Worm (Caenorhabditis elegans) whole organism, young adult: ENCODE data around the gene C13F10.1.

Source experiments
- B0019.2 ChIP-seq: fragments of 200-800 bp; sonication (Bioruptor generic); conservative IDR thresholded peaks from 2 replicates; pipeline ENCODE4 v1.3.6; 2022; ENCODE audit warnings: missing genetic modification reagents, missing genetic modification characterization, missing compliant biosample characterization
- K11D2.4 ChIP-seq: fragments of 200-800 bp; sonication (Bioruptor generic); IDR thresholded peaks from 2 replicates; pipeline ENCODE4 v1.3.6; 2022; ENCODE audit warnings: missing genetic modification reagents, missing genetic modification characterization, missing compliant biosample characterization
- K12H6.12 ChIP-seq: fragments of 200-800 bp; sonication (Bioruptor generic); optimal IDR thresholded peaks from 2 replicates; lab custom pipeline; 2018; ENCODE audit warnings: mild to moderate bottlenecking, missing genetic modification characterization, missing compliant biosample characterization
- Y56A3A.18 ChIP-seq: fragments of 200-800 bp; sonication (Bioruptor generic); IDR thresholded peaks from 2 replicates; pipeline ENCODE4 v1.3.6; 2022; ENCODE audit warnings: missing genetic modification reagents, missing genetic modification characterization, missing compliant biosample characterization
- Y79H2A.3 ChIP-seq: fragments of 200-800 bp; sonication (Bioruptor generic); conservative IDR thresholded peaks from 2 replicates; pipeline ENCODE4 v1.3.6; 2022; ENCODE audit warnings: missing genetic modification reagents, missing genetic modification characterization, missing compliant biosample characterization
- ama-1 ChIP-seq, 3 experiments: fragments of 150-350 bp in 1 of 3; sonication (generic microtip) in 2 of 3; optimal IDR thresholded peaks; 2 replicates each; lab custom pipeline; 2014 to 2018; ENCODE audit warnings: missing biosample characterization in 2 of 3, missing genetic modification characterization in 2 of 3, missing genetic modification reagents in 2 of 3
- aptf-2 ChIP-seq: fragments of 200-800 bp; sonication (Bioruptor generic); conservative IDR thresholded peaks from 2 replicates; pipeline ENCODE4 v1.3.6; 2022; ENCODE audit warnings: missing genetic modification reagents, missing genetic modification characterization, missing compliant biosample characterization
- atf-7 ChIP-seq: sonication (generic microtip); optimal IDR thresholded peaks from 2 replicates; lab custom pipeline; 2017; ENCODE audit warnings: mild to moderate bottlenecking, missing genetic modification characterization, missing compliant biosample characterization
- cebp-1 ChIP-seq, 2 experiments: fragments of 200-800 bp in 1 of 2; sonication (Bioruptor generic) in 1 of 2; sonication (generic microtip) in 1 of 2; IDR thresholded peaks in 1 of 2; optimal IDR thresholded peaks in 1 of 2; 2 replicates each; pipeline versions ENCODE4 v1.3.6 to Lab custom; 2017 to 2022; ENCODE audit warnings: missing compliant biosample characterization in 2 of 2, missing genetic modification characterization in 2 of 2, mild to moderate bottlenecking in 1 of 2, missing genetic modification reagents in 1 of 2, moderate library complexity in 1 of 2
- ceh-100 ChIP-seq: fragments of 200-800 bp; sonication (Bioruptor generic); IDR thresholded peaks from 2 replicates; pipeline ENCODE4 v1.3.6; 2022; ENCODE audit warnings: missing genetic modification reagents, missing genetic modification characterization, missing compliant biosample characterization
- ceh-40 ChIP-seq: fragments of 200-800 bp; sonication (Bioruptor generic); IDR thresholded peaks from 2 replicates; pipeline ENCODE4 v1.3.6; 2022; ENCODE audit warnings: missing genetic modification characterization, missing compliant biosample characterization
- dpl-1 ChIP-seq: fragments of 150-350 bp; optimal IDR thresholded peaks from 2 replicates; lab custom pipeline; 2014; ENCODE audit warnings: missing biosample characterization, missing genetic modification reagents, missing genetic modification characterization
- egl-18 ChIP-seq: fragments of 200-800 bp; sonication (Bioruptor generic); IDR thresholded peaks from 2 replicates; pipeline ENCODE4 v1.3.6; 2022; ENCODE audit warnings: missing genetic modification reagents, missing genetic modification characterization, missing compliant biosample characterization
- ets-4 ChIP-seq: fragments of 200-800 bp; sonication (Bioruptor generic); optimal IDR thresholded peaks from 2 replicates; lab custom pipeline; 2018; ENCODE audit warnings: mild to moderate bottlenecking, missing genetic modification characterization, missing compliant biosample characterization
- fkh-3 ChIP-seq: sonication (generic microtip); optimal IDR thresholded peaks from 2 replicates; lab custom pipeline; 2016; ENCODE audit warnings: mild to moderate bottlenecking, missing genetic modification characterization, missing compliant biosample characterization
- him-1 ChIP-seq: sonication (generic microtip); optimal IDR thresholded peaks from 2 replicates; lab custom pipeline; 2016; ENCODE audit warnings: missing genotype, missing genetic modification reagents, missing genetic modification characterization, missing compliant biosample characterization
- hlh-26 ChIP-seq: fragments of 200-800 bp; sonication (Bioruptor generic); conservative IDR thresholded peaks from 2 replicates; pipeline ENCODE4 v1.3.6; 2022; ENCODE audit warnings: missing genetic modification reagents, missing genetic modification characterization, missing compliant biosample characterization
- hmg-20 ChIP-seq: fragments of 200-800 bp; sonication (Bioruptor generic); IDR thresholded peaks from 2 replicates; pipeline ENCODE4 v1.3.6; 2022; ENCODE audit warnings: missing genetic modification reagents, missing genetic modification characterization, missing compliant biosample characterization
- hsf-1 ChIP-seq: fragments of 200-800 bp; sonication (Bioruptor generic); IDR thresholded peaks from 2 replicates; pipeline ENCODE4 v1.3.6; 2022; ENCODE audit warnings: missing genetic modification reagents, missing genetic modification characterization, missing compliant biosample characterization
- lin-26 ChIP-seq: fragments of 200-800 bp; sonication (Bioruptor generic); IDR thresholded peaks from 2 replicates; pipeline ENCODE4 v1.3.6; 2022; ENCODE audit warnings: missing genetic modification reagents, missing genetic modification characterization, missing compliant biosample characterization
- lir-1 ChIP-seq: fragments of 200-800 bp; sonication (Bioruptor generic); conservative IDR thresholded peaks from 2 replicates; pipeline ENCODE4 v1.3.6; 2022; ENCODE audit warnings: missing genetic modification reagents, missing genetic modification characterization, missing compliant biosample characterization
- madf-10 ChIP-seq: sonication (generic microtip); optimal IDR thresholded peaks from 2 replicates; lab custom pipeline; 2016; ENCODE audit warnings: mild to moderate bottlenecking, missing genetic modification characterization, missing compliant biosample characterization
- madf-3 ChIP-seq: fragments of 200-800 bp; sonication (Bioruptor generic); IDR thresholded peaks from 2 replicates; pipeline ENCODE4 v1.3.6; 2022; ENCODE audit warnings: missing genetic modification reagents, missing genetic modification characterization, missing compliant biosample characterization
- mes-4 ChIP-seq: sonication (generic microtip); optimal IDR thresholded peaks from 2 replicates; lab custom pipeline; 2016; ENCODE audit warnings: missing genotype, missing genetic modification characterization, missing compliant biosample characterization
- nfya-2 ChIP-seq: fragments of 200-800 bp; sonication (Bioruptor generic); IDR thresholded peaks from 2 replicates; pipeline ENCODE4 v1.3.6; 2022; ENCODE audit warnings: missing genetic modification reagents, missing genetic modification characterization, missing compliant biosample characterization
- nhr-27 ChIP-seq: fragments of 200-800 bp; sonication (Bioruptor generic); optimal IDR thresholded peaks from 2 replicates; lab custom pipeline; 2018; ENCODE audit warnings: mild to moderate bottlenecking, missing genetic modification characterization, moderate library complexity, missing compliant biosample characterization
- nhr-80 ChIP-seq: sonication (generic microtip); optimal IDR thresholded peaks from 2 replicates; lab custom pipeline; 2016; ENCODE audit warnings: missing genetic modification characterization, missing compliant biosample characterization
- pha-4 ChIP-seq: fragments of 150-350 bp; sonication (generic microtip); optimal IDR thresholded peaks from 2 replicates; lab custom pipeline; 2014; ENCODE audit warnings: missing biosample characterization, missing genetic modification reagents, missing genetic modification characterization
- sdz-38 ChIP-seq: sonication (generic microtip); optimal IDR thresholded peaks from 2 replicates; lab custom pipeline; 2016; ENCODE audit warnings: missing genotype, missing genetic modification characterization, missing compliant biosample characterization
- somi-1 ChIP-seq: fragments of 200-800 bp; sonication (Bioruptor generic); optimal IDR thresholded peaks from 2 replicates; lab custom pipeline; 2018; ENCODE audit warnings: mild to moderate bottlenecking, missing genetic modification characterization, missing compliant biosample characterization
- sptf-2 ChIP-seq: fragments of 200-800 bp; sonication (Bioruptor generic); optimal IDR thresholded peaks from 2 replicates; lab custom pipeline; 2018; ENCODE audit warnings: mild to moderate bottlenecking, missing genetic modification characterization, missing compliant biosample characterization
- tbx-9 ChIP-seq: sonication (generic microtip); optimal IDR thresholded peaks from 2 replicates; lab custom pipeline; 2016; ENCODE audit warnings: borderline replicate concordance, missing genetic modification characterization, inconsistent platforms, missing compliant biosample characterization
- zfh-2 ChIP-seq: fragments of 200-800 bp; sonication (Bioruptor generic); conservative IDR thresholded peaks from 2 replicates; pipeline ENCODE4 v1.3.6; 2022; ENCODE audit warnings: missing genetic modification reagents, missing genetic modification characterization, missing compliant biosample characterization

The C13F10.1 gene

DNA sequence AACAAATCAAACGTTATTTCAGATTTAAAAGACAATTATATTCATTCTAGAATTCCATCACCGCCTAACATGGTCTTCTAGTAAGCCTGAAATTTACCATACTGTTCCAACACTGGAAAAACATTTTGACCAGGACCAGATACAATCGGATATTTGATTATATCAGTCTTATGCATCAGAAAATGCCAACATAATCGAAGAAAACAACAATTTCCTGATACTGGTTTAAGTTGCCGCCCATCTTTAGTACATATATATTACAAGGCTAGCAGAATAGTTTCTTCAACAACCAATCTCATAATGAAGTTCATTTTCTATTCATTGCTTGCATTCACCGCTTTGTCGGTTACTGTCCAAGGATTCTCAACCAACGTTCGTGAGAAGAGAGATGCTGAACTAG lies 35.1 kb downstream of the C13F10.1 start, which contains the start of gene C13A2.12:
C13A2.12 (plus strand) TSS at position 301 of the 400 bp plus-strand sequence.
- TF ChIP-seq mes-4 (no peak), Y79H2A.3 (GFP tag; lab: Robert Waterston, UW) (no peak), ceh-40 (GFP tag; lab: Robert Waterston, UW) (no peak), Y56A3A.18 (GFP tag; lab: Robert Waterston, UW) (no peak), nhr-27 (no peak), atf-7 (tag; lab: Kevin White, UChicago) (no peak), ama-1 (optimal IDR thresholded peaks at IDR 0.05; lab: Kevin White, UChicago) (no peak), ama-1 (GFP tag; optimal IDR thresholded peaks at IDR 0.05; lab: Kevin White, UChicago) (no peak), pha-4 (no peak), ets-4 (GFP tag; lab: Kevin White, UChicago) (no peak), hlh-26 (GFP tag; lab: Robert Waterston, UW) (no peak), zfh-2 (GFP tag; lab: Robert Waterston, UW) (no peak), aptf-2 (GFP tag; lab: Robert Waterston, UW) (no peak), lir-1 (no peak), sptf-2 (GFP tag; lab: Kevin White, UChicago) (no peak), K12H6.12 (tag; lab: Kevin White, UChicago) (no peak)

- TF ChIP-seq ceh-100 (GFP tag; lab: Robert Waterston, UW) (no peak), sdz-38 (tag; lab: Kevin White, UChicago) (no peak), lin-26 (no peak), dpl-1 (GFP tag; lab: Kevin White, UChicago) (no peak)
- TF ChIP-seq, all 124 proteins: peak for 0
Measured at ce11 chrV:7264042-7264441, 40.2 kb downstream of the C13F10.1 start, which contains the start of gene C13A2.9. Gene C13A2.9 (minus strand): TSS chrV:7264142.

DNA sequence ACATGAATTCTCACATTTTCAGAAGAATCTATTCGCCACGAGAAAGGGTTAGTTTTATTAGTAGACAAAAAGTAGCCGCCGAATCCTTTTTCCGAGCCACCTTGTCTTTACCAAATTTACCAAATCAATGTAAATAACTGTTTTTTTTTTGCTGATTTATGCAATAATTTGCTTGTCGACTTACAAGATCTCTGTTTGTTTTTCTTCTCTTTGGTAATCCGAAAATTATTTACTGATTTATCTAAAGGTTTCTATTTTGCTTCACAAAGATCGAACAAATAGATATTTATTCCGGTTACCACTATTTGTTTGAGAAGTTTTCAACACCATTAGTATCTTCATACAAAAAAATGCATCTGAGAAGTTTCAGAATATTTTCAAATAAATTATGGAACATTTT lies 42.1 kb downstream of the C13F10.1 start, which contains the start of gene C13A2.7:
C13A2.7 (plus strand) TSS at position 301 of the 400 bp plus-strand sequence.
- TF ChIP-seq tbx-9 (tag; lab: Kevin White, UChicago) (no peak), K11D2.4 (GFP tag; lab: Robert Waterston, UW) (no peak), fkh-3 (tag; lab: Kevin White, UChicago) (no peak), hsf-1 (no peak), B0019.2 (no peak), nhr-80 (tag; lab: Kevin White, UChicago) (no peak), somi-1 (GFP tag; lab: Kevin White, UChicago) (no peak), cebp-1 (GFP tag; IDR thresholded peaks at IDR 0.05; lab: Robert Waterston, UW) (no peak), cebp-1 (tag; optimal IDR thresholded peaks at IDR 0.05; lab: Kevin White, UChicago) (no peak), hmg-20 (GFP tag; lab: Robert Waterston, UW) (no peak), madf-10 (tag; lab: Kevin White, UChicago) (no peak), nfya-2 (GFP tag; lab: Robert Waterston, UW) (no peak)

ce11 chrV:7269399-7269798 lies 45.5 kb downstream of the C13F10.1 start, which contains the start of gene C13A2.6:
Gene C13A2.6 (plus strand): TSS chrV:7269699.
- TF ChIP-seq B0019.2 (no peak), Y79H2A.3 (GFP tag; lab: Robert Waterston, UW) (no peak), nfya-2 (GFP tag; lab: Robert Waterston, UW) (no peak), madf-3 (GFP tag; lab: Robert Waterston, UW) (no peak), him-1 (tag; lab: Kevin White, UChicago) (no peak), egl-18 (no peak)
